Worm (Caenorhabditis elegans): ENCODE measurements around the gene K08D9.2.

- no peak for TF ChIP-seq sox-2 (GFP tag; IDR thresholded peaks at IDR 0.05)
- no peak for TF ChIP-seq hlh-13 (GFP tag; optimal IDR thresholded peaks at IDR 0.05)
- no peak for TF ChIP-seq hlh-15 (tag; optimal IDR thresholded peaks at IDR 0.05)
- no peak for TF ChIP-seq pha-4 (tag; optimal IDR thresholded peaks at IDR 0.05)
- no peak for TF ChIP-seq nhr-11 (tag; optimal IDR thresholded peaks at IDR 0.05)
- no peak for TF ChIP-seq unc-3 (GFP tag; conservative IDR thresholded peaks at IDR 0.05)
- no peak for TF ChIP-seq unc-3 (tag; optimal IDR thresholded peaks at IDR 0.05)
- no peak for TF ChIP-seq ceh-22 (tag; optimal IDR thresholded peaks at IDR 0.05)
- TF ChIP-seq ets-4 (tag; optimal IDR thresholded peaks at IDR 0.05): no peak
- TF ChIP-seq nfya-1 (tag; optimal IDR thresholded peaks at IDR 0.05): no peak
- TF ChIP-seq pha-2 (tag; optimal IDR thresholded peaks at IDR 0.05): no peak
- no peak for TF ChIP-seq T23F11.4 (GFP tag; optimal IDR thresholded peaks at IDR 0.05)
- no peak for TF ChIP-seq ceh-30 (tag; optimal IDR thresholded peaks at IDR 0.05)
Measured at ce11 chrV:3244703-3245102, 17.2 kb downstream of the K08D9.2 start, which contains the start of gene srj-7.
